Worm (Caenorhabditis elegans) whole organism, L4 larva: ENCODE data around the gene latd-1.

ENCODE experiments used
- F37D6.2 ChIP-seq: sonication (generic microtip); optimal IDR thresholded peaks from 2 replicates; lab custom pipeline; 2016; ENCODE audit warnings: mild to moderate bottlenecking, missing genetic modification characterization, missing compliant biosample characterization
- F49E8.2 ChIP-seq: sonication (generic microtip); optimal IDR thresholded peaks from 2 replicates; lab custom pipeline; 2016; ENCODE audit warnings: missing compliant biosample characterization, mild to moderate bottlenecking, missing genetic modification characterization, borderline replicate concordance
- T26A8.4 ChIP-seq: fragments of 200-800 bp; sonication (Bioruptor generic); IDR thresholded peaks from 2 replicates; pipeline ENCODE4 v1.3.6; 2022; ENCODE audit warnings: missing genetic modification characterization, missing compliant biosample characterization
- Y105C5A.15 ChIP-seq: fragments of 200-800 bp; sonication (Bioruptor generic); IDR thresholded peaks from 2 replicates; pipeline ENCODE4 v1.3.6; 2022; ENCODE audit warnings: missing genetic modification characterization, missing compliant biosample characterization
- Y5F2A.4 ChIP-seq: fragments of 200-800 bp; sonication (Bioruptor generic); optimal IDR thresholded peaks from 2 replicates; lab custom pipeline; 2018; ENCODE audit warnings: mild to moderate bottlenecking, missing genetic modification characterization, missing compliant biosample characterization
- aha-1 ChIP-seq: fragments of 150-350 bp; peaks from one replicate; lab custom pipeline; 2014; ENCODE audit warnings: missing biosample characterization, missing genetic modification characterization
- arid-1 ChIP-seq: fragments of 200-800 bp; sonication (Bioruptor generic); conservative IDR thresholded peaks from 2 replicates; pipeline ENCODE4 v1.3.6; 2022; ENCODE audit warnings: missing genetic modification reagents, missing genetic modification characterization, missing compliant biosample characterization
- ceh-28 ChIP-seq: fragments of 150-350 bp; optimal IDR thresholded peaks from 2 replicates; lab custom pipeline; 2014; ENCODE audit warnings: missing biosample characterization, missing genetic modification reagents, missing genetic modification characterization
- ceh-62 ChIP-seq: sonication (generic microtip); optimal IDR thresholded peaks from 2 replicates; lab custom pipeline; 2017; ENCODE audit warnings: missing biosample characterization, missing genetic modification characterization
- ces-1 ChIP-seq: fragments of 150-350 bp; sonication (generic microtip); optimal IDR thresholded peaks from 4 replicates; lab custom pipeline; 2014; ENCODE audit warnings: missing biosample characterization, missing genetic modification reagents, missing genetic modification characterization
- ctbp-1 ChIP-seq: fragments of 200-800 bp; sonication (Bioruptor generic); IDR thresholded peaks from 2 replicates; pipeline ENCODE4 v1.3.6; 2022; ENCODE audit warnings: missing genetic modification reagents, missing genetic modification characterization, missing compliant biosample characterization
- daf-16 ChIP-seq, 3 experiments: sonication (generic microtip); optimal IDR thresholded peaks; 2 replicates each; lab custom pipeline; 2016 to 2017; ENCODE audit warnings: missing genetic modification characterization in 3 of 3, missing genetic modification reagents in 3 of 3, mild to moderate bottlenecking in 2 of 3, missing compliant biosample characterization in 2 of 3, missing biosample characterization in 1 of 3, moderate library complexity in 1 of 3
- daf-8 ChIP-seq: fragments of 200-800 bp; sonication (Bioruptor generic); IDR thresholded peaks from 2 replicates; pipeline ENCODE4 v1.3.6; 2022; ENCODE audit warnings: missing genetic modification characterization, missing compliant biosample characterization
- dmd-8 ChIP-seq: fragments of 200-800 bp; sonication (Bioruptor generic); IDR thresholded peaks from 2 replicates; pipeline ENCODE4 v1.3.6; 2022; ENCODE audit warnings: missing genetic modification characterization, missing compliant biosample characterization
- dve-1 ChIP-seq: sonication (generic microtip); optimal IDR thresholded peaks from 2 replicates; lab custom pipeline; 2017; ENCODE audit warnings: antibody characterized with exemption, mild to moderate bottlenecking, missing genetic modification characterization, missing compliant biosample characterization; ENCODE audit not compliant: insufficient read depth
- egl-43 ChIP-seq: fragments of 200-800 bp; sonication (Bioruptor generic); IDR thresholded peaks from 2 replicates; pipeline ENCODE4 v1.3.6; 2022; ENCODE audit warnings: missing genetic modification reagents, missing genetic modification characterization, missing compliant biosample characterization
- fos-1 ChIP-seq: fragments of 150-350 bp; optimal IDR thresholded peaks from 2 replicates; lab custom pipeline; 2014; ENCODE audit warnings: missing biosample characterization, missing genetic modification characterization
- hif-1 ChIP-seq, 2 experiments: sonication (generic microtip); optimal IDR thresholded peaks; 2 replicates each; lab custom pipeline; 2016 to 2017; ENCODE audit warnings: missing compliant biosample characterization in 2 of 2, missing genetic modification characterization in 2 of 2, missing genetic modification reagents in 2 of 2, missing genotype in 2 of 2, mild to moderate bottlenecking in 1 of 2
- hmg-1.1 ChIP-seq: fragments of 200-800 bp; sonication (Bioruptor generic); IDR thresholded peaks from 2 replicates; pipeline ENCODE4 v1.3.6; 2022; ENCODE audit warnings: missing genetic modification reagents, missing genetic modification characterization, missing compliant biosample characterization
- lin-13 ChIP-seq: fragments of 150-350 bp; optimal IDR thresholded peaks from 2 replicates; lab custom pipeline; 2014; ENCODE audit warnings: missing biosample characterization, missing genetic modification reagents, missing genetic modification characterization
- lir-3 ChIP-seq: sonication (generic microtip); optimal IDR thresholded peaks from 2 replicates; lab custom pipeline; 2016; ENCODE audit warnings: mild to moderate bottlenecking, missing genetic modification characterization, missing compliant biosample characterization
- lsy-2 ChIP-seq, 2 experiments: fragments of 150-350 bp in 1 of 2; sonication (generic microtip) in 1 of 2; optimal IDR thresholded peaks; 2 replicates each; lab custom pipeline; 2014 to 2017; ENCODE audit warnings: missing biosample characterization in 2 of 2, missing genetic modification characterization in 2 of 2
- mdt-29 ChIP-seq: fragments of 200-800 bp; sonication (Bioruptor generic); IDR thresholded peaks from 2 replicates; pipeline ENCODE4 v1.3.6; 2022; ENCODE audit warnings: missing genetic modification reagents, missing genetic modification characterization, missing compliant biosample characterization
- nhr-25 ChIP-seq: sonication (generic microtip); optimal IDR thresholded peaks from 2 replicates; lab custom pipeline; 2017; ENCODE audit warnings: missing genetic modification characterization, mild to moderate bottlenecking, missing compliant biosample characterization, antibody characterized with exemption, moderate library complexity, borderline replicate concordance; ENCODE audit not compliant: insufficient read depth
- nhr-28 ChIP-seq: fragments of 150-350 bp; optimal IDR thresholded peaks from 2 replicates; lab custom pipeline; 2014; ENCODE audit warnings: missing biosample characterization, missing genetic modification characterization
- nhr-48 ChIP-seq: sonication (generic microtip); optimal IDR thresholded peaks from 2 replicates; lab custom pipeline; 2016; ENCODE audit warnings: mild to moderate bottlenecking, missing genetic modification characterization, missing compliant biosample characterization
- nhr-6 ChIP-seq: fragments of 150-350 bp; optimal IDR thresholded peaks from 2 replicates; lab custom pipeline; 2014; ENCODE audit warnings: missing biosample characterization, missing genetic modification characterization
- php-3 ChIP-seq: fragments of 200-800 bp; sonication (Bioruptor generic); IDR thresholded peaks from 2 replicates; pipeline ENCODE4 v1.3.6; 2022; ENCODE audit warnings: missing genetic modification reagents, missing genetic modification characterization, missing compliant biosample characterization
- pqm-1 ChIP-seq: sonication (generic microtip); optimal IDR thresholded peaks from 2 replicates; lab custom pipeline; 2017; ENCODE audit warnings: missing biosample characterization, missing genetic modification characterization
- sdz-12 ChIP-seq: fragments of 200-800 bp; sonication (Bioruptor generic); optimal IDR thresholded peaks from 2 replicates; lab custom pipeline; 2018; ENCODE audit warnings: mild to moderate bottlenecking, missing genetic modification characterization, missing compliant biosample characterization
- skn-1 ChIP-seq: fragments of 150-350 bp; optimal IDR thresholded peaks from 2 replicates; lab custom pipeline; 2014; ENCODE audit warnings: missing biosample characterization, missing genetic modification characterization
- tag-97 ChIP-seq: fragments of 200-800 bp; sonication (Bioruptor generic); IDR thresholded peaks from 2 replicates; pipeline ENCODE4 v1.3.6; 2022; ENCODE audit warnings: missing genetic modification characterization, missing compliant biosample characterization
- unc-62 ChIP-seq, 3 experiments: fragments of 150-350 bp in 1 of 3; sonication (generic microtip); optimal IDR thresholded peaks in 2 of 3; peaks in 1 of 3; 1 replicate in 1 of 3; 2 replicates in 2 of 3; lab custom pipeline; 2014 to 2017; ENCODE audit warnings: missing biosample characterization in 3 of 3, missing genetic modification characterization in 3 of 3, missing genetic modification reagents in 3 of 3, missing genotype in 1 of 3
- vab-7 ChIP-seq: fragments of 200-800 bp; sonication (Bioruptor generic); IDR thresholded peaks from 2 replicates; pipeline ENCODE4 v1.3.6; 2022; ENCODE audit warnings: missing genetic modification reagents, missing genetic modification characterization, missing compliant biosample characterization
- zip-11 ChIP-seq: fragments of 200-800 bp; sonication (Bioruptor generic); IDR thresholded peaks from 2 replicates; pipeline ENCODE4 v1.3.6; 2022; ENCODE audit warnings: missing genetic modification characterization, missing compliant biosample characterization
- ztf-7 ChIP-seq: fragments of 150-350 bp; optimal IDR thresholded peaks from 2 replicates; lab custom pipeline; 2014; ENCODE audit warnings: missing biosample characterization, missing genetic modification characterization

The latd-1 gene

DNA sequence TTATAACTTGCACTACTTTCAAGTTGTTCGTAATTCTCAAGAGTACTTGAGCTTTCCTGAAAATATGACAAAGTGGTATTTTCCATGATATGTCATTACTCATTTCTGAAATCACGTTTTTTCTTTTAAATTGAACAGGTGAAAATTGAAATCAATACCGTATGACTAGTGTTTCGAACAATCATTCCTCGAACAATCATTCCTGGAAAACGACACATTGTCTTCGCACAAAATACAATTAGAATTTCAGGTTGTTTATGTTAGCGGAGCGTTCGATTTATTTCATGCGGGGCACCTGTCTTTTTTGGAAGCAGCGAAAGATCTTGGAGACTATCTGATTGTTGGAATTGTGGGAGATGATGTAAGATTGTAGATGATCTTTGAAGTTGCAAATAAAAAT lies 11.4 kb downstream of the latd-1 start:
- TF ChIP-seq aha-1 (tag; lab: Kevin White, UChicago), result peak; percentile 23
- no peak for TF ChIP-seq vab-7 (GFP tag; lab: Robert Waterston, UW)
- peak in 1 of 2 experiments; percentile 63 for TF ChIP-seq unc-62 (GFP tag; optimal IDR thresholded peaks at IDR 0.05 in 1 of 2; lab: Kevin White, UChicago)
- TF ChIP-seq unc-62 (tag; optimal IDR thresholded peaks at IDR 0.05; lab: Kevin White, UChicago), result no peak
- TF ChIP-seq, all 104 proteins: peak for 2

DNA sequence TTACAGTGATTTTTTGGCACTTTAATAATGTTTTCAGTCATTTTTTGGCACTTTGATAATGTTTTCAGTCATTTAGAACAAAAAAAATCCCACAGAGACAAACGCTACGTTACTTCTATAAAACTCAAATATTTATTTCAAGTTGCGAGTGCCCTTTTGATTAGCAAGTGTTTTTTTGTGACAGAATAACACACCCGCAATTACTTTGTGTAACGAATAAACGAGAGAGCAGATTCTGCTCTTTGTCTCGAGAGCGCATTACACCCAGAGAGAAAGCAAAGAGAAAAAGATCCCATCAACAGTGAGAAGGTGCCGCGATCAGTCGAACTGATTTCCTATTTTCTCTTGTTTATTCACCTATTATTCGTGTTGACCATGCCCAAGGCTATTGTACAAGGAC lies 13.6 kb downstream of the latd-1 start, which contains the start of gene pcyt-2.2:
Gene pcyt-2.2, plus strand, starts transcription at position 301 of the 400 bp plus-strand sequence.
- no peak for TF ChIP-seq lir-3 (tag; lab: Kevin White, UChicago)
- TF ChIP-seq daf-16 (GFP tag; optimal IDR thresholded peaks at IDR 0.05; lab: Kevin White, UChicago), result peak in 1 of 2 experiments; percentile 47
- no peak for TF ChIP-seq daf-16 (tag; optimal IDR thresholded peaks at IDR 0.05; lab: Kevin White, UChicago)
- TF ChIP-seq, all 104 proteins: peak for 1

DNA sequence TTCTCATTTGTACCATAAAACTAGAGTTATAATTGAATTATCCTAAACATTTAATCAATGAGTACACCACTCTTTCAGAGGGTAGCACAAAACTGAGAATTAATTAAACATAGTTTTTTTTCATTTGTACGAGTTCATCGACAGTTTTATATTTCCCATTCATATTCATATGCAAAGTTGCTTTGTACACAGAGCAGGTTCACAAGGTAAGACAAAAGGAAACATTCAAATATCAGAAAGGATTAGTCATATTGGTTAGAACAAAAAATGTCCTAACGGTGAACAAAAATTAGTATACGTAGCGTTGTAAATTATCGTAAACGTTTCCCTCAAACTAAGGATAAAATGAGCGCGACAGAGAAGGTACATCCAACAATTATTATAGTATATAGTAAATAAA lies 16.3 kb downstream of the latd-1 start:
- TF ChIP-seq Y5F2A.4 (no peak), aha-1 (tag; lab: Kevin White, UChicago) (peak; percentile 82), unc-62 (GFP tag; optimal IDR thresholded peaks at IDR 0.05 in 1 of 2; lab: Kevin White, UChicago) (peak in 1 of 2 experiments; percentile 15), unc-62 (tag; optimal IDR thresholded peaks at IDR 0.05; lab: Kevin White, UChicago) (no peak), dve-1 (tag; lab: Kevin White, UChicago) (no peak), nhr-6 (tag; lab: Kevin White, UChicago) (peak; percentile 75), fos-1 (tag; lab: Kevin White, UChicago) (no peak), vab-7 (GFP tag; lab: Robert Waterston, UW) (no peak), tag-97 (GFP tag; lab: Robert Waterston, UW) (no peak), arid-1 (GFP tag; lab: Robert Waterston, UW) (no peak), hmg-1.1 (GFP tag; lab: Robert Waterston, UW) (no peak), zip-11 (no peak)

DNA sequence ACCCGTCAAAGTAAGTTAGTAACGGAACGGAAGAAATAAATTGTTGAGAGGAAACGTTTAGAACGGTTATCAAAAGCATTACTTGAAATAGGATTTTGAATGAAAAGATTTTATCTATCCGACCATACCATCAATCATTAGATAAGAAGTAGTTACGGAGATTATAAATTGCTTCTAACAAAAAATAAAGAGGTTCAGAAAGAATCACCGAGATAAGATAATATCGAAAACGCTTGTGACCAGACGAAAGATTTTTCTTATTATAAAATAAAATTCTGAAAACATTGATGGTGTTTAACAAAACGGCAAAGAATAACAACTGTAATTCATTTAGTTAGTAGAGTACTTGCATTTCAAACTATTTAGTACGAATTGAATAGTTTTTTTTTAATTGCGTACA lies 16.7 kb downstream of the latd-1 start, which contains the start of gene C39D10.8:
Gene C39D10.8, minus strand, starts transcription at position 101 of the 400 bp plus-strand sequence.
- no peak for TF ChIP-seq Y5F2A.4
- no peak for TF ChIP-seq F49E8.2 (tag; lab: Kevin White, UChicago)
- peak in 1 of 2 experiments; percentile 29 for TF ChIP-seq unc-62 (GFP tag; optimal IDR thresholded peaks at IDR 0.05 in 1 of 2; lab: Kevin White, UChicago)
- TF ChIP-seq unc-62 (tag; optimal IDR thresholded peaks at IDR 0.05; lab: Kevin White, UChicago), result no peak
- no peak for TF ChIP-seq nhr-48
- TF ChIP-seq, all 104 proteins: peak for 1

DNA sequence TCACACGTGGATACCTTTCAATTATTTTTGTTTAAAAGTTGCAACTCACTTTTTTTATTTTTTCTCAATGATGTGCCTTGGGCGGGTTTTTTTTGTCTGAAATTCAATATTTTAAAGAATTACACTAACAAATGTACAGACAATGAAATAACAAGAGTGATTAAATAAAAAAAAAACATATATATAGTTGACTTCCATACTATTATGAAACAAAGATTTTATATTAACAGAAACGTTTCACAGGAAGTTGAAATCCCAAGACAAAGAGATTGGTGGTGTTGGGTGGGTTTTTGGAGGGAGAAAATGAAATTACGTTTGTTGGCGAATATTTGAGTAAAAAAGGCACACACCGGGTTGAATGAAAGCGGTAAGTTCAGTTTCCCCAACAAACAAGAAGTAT lies 21.7 kb downstream of the latd-1 start, which contains the start of gene cca-1:
Gene cca-1, minus strand, starts transcription at position 101 of the 400 bp plus-strand sequence.
- no peak for TF ChIP-seq sdz-12 (GFP tag; lab: Kevin White, UChicago)
- TF ChIP-seq tag-97 (GFP tag; lab: Robert Waterston, UW), result no peak
- no peak for TF ChIP-seq hif-1 (tag; optimal IDR thresholded peaks at IDR 0.05; lab: Kevin White, UChicago)
- no peak for TF ChIP-seq ceh-28 (tag; lab: Kevin White, UChicago)
- TF ChIP-seq nhr-28 (tag; lab: Kevin White, UChicago), result no peak
- TF ChIP-seq ceh-62, result no peak
- no peak for TF ChIP-seq skn-1 (tag; lab: Kevin White, UChicago)
- TF ChIP-seq F37D6.2 (tag; lab: Kevin White, UChicago), result no peak

DNA sequence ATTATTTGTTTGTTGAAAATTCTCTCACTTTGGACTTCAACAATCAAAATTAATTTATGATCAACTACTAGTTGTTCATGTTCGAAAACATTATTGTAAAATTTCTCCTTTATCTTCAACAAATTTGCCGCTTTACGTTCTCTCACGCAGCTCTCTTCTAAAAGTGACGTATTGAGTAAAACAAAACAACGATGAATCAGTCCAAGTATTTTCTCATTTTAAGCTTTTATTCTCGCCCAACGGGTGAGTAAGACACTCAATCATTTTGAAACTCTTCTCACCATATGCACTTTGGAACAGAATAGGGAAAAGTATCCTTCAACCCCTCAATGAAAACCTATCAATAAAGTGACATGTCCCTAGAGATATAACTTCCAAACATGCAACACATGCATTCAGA lies 24.2 kb downstream of the latd-1 start:
- TF ChIP-seq php-3 (GFP tag; lab: Robert Waterston, UW), result no peak
- peak in 1 of 2 experiments; percentile 51 for TF ChIP-seq unc-62 (GFP tag; optimal IDR thresholded peaks at IDR 0.05 in 1 of 2; lab: Kevin White, UChicago)
- no peak for TF ChIP-seq unc-62 (tag; optimal IDR thresholded peaks at IDR 0.05; lab: Kevin White, UChicago)

DNA sequence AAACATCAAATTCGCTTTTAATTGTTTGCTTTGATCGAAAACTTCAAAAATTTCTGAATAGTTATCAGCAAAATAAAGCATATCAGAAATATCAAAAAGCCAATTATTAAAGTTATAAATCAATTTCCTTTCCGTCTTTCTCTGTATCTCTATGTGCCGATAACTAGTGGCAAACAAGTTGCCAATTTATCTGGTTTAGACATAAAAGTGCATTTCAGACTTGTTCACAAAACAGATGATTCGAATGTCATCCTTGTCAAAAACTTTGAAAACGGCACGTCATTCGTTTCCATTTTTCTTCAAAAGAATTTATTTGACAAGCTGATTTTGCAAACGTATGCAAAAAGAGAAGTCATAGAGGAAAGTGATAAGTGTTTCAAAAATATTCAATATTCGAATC lies 30.3 kb downstream of the latd-1 start:
- TF ChIP-seq ztf-7 (tag; lab: Kevin White, UChicago) (no peak), lin-13 (no peak), dve-1 (tag; lab: Kevin White, UChicago) (peak; percentile 1), dmd-8 (GFP tag; lab: Robert Waterston, UW) (no peak), F37D6.2 (tag; lab: Kevin White, UChicago) (no peak), ctbp-1 (no peak), T26A8.4 (GFP tag; lab: Robert Waterston, UW) (no peak), Y105C5A.15 (no peak), egl-43 (GFP tag; lab: Robert Waterston, UW) (no peak), nhr-25 (tag; lab: Kevin White, UChicago) (no peak), ces-1 (GFP tag; lab: Kevin White, UChicago) (no peak), daf-8 (GFP tag; lab: Robert Waterston, UW) (no peak), daf-16 (GFP tag; optimal IDR thresholded peaks at IDR 0.05; lab: Kevin White, UChicago) (no peak), daf-16 (tag; optimal IDR thresholded peaks at IDR 0.05; lab: Kevin White, UChicago) (peak; percentile 55), ceh-62 (no peak), mdt-29 (GFP tag; lab: Robert Waterston, UW) (no peak), lsy-2 (tag; optimal IDR thresholded peaks at IDR 0.05; lab: Kevin White, UChicago) (no peak), pqm-1 (tag; lab: Kevin White, UChicago) (no peak), ceh-28 (tag; lab: Kevin White, UChicago) (no peak)
